Worm (Caenorhabditis elegans): ENCODE data around the gene F38E11.6.

DNA sequence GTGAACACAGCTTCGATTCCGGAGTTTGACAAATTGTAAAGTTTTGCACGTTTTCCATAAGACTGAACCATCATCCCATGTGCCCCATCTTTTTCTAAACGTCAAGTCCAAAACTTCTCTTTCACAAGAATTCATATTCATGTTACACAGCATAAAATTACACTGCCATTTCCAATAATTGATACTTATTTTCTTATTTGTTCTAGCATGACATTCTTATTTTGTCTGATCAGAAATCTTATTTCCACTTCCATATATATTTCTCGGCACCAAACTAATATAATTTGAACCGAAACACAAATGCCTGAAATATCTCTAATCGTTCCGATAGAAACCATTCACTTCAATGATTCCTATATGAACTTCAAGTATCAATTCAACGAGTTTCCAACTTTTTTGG is 18.7 kb upstream of the F38E11.6 start, which contains the start of gene sru-2:
- no peak for TF ChIP-seq ztf-29 (GFP tag; IDR thresholded peaks at IDR 0.05)
- TF ChIP-seq tab-1 (GFP tag; IDR thresholded peaks at IDR 0.05), result no peak
